Fruit fly (Drosophila melanogaster) ovary, adult (tissue): ENCODE measurements around the gene r-l.

Source experiments
- CG17801 ChIP-seq: fragments of 200-800 bp; optimal IDR thresholded peaks from 2 replicates; lab custom pipeline; 2019; ENCODE audit warnings: missing biosample characterization, mild to moderate bottlenecking, missing genetic modification characterization, moderate library complexity; ENCODE audit not compliant: partially characterized antibody

r-l gene

DNA sequence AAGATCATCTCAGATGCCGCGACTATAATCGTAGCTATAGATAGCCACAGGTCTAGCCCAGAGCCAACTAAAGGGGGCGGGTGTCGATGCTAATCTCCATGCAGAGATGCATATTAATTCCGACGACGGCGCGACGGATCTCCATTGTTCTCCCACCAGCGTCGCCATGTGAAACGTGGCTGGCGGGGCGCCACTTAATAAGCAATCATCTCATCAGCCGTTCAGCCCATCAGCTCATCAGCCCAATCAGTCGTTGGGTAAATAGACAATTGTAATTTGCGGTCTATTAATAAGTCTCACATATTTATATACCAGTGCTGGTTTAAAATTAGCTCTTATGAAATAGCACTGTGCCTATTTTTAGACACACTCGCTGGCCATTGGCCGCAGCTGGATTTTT lies 47.6 kb downstream of the r-l start:
- TF ChIP-seq CG17801 (GFP tag; lab: Kevin White, UChicago): no peak

DNA sequence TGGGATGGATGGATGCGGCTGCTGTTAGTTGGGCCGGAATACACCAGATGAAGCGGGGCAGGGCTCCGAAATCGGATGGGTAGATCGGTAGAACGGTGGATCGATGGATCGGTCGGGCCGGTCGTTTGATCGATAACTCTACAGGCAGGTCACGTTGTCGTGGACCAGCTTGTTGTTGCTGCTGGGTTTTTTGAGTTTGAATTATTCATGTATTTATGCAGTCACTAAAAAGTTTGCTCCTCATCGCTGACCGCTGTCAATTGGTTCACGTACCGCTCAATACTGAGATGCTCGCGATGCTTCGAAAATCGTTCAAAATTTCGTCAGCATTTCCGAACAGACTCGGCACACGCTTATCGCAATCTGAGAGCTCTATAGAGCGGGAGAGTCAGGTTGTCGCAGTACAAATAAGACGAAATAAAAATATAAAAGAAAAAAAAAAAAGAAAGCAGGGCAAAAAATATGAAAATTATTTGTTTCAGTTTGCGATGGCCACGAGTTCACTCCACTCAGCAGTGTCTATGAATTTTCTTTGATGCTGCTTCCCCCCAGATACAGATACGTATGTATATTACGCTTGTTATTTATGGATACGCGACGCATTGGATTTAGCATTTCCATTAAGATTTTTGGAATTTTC lies 49.1 kb downstream of the r-l start, which contains the start of gene peg:
Gene peg (minus strand): TSS at position 262 of the 640 bp plus-strand sequence.
- no peak for TF ChIP-seq CG17801 (GFP tag; lab: Kevin White, UChicago)

dm6 chr3R:21022769-21023517 lies 50.2 kb downstream of the r-l start:
- TF ChIP-seq CG17801 (GFP tag; lab: Kevin White, UChicago): no peak
